Worm (Caenorhabditis elegans) whole organism, late embryonic: Measurements from ENCODE around the gene bir-1.

ENCODE experiments used
- C08G9.2 ChIP-seq: sonication (generic microtip); optimal IDR thresholded peaks from 2 replicates; lab custom pipeline; 2016; ENCODE audit warnings: mild to moderate bottlenecking, missing genetic modification characterization, moderate library complexity, missing compliant biosample characterization
- Y22D7AL.16 ChIP-seq: sonication (generic microtip); optimal IDR thresholded peaks from 2 replicates; lab custom pipeline; 2016; ENCODE audit warnings: missing genetic modification characterization, missing compliant biosample characterization
- ahr-1 ChIP-seq: sonication (generic microtip); optimal IDR thresholded peaks from 2 replicates; lab custom pipeline; 2016; ENCODE audit warnings: missing genetic modification characterization, missing compliant biosample characterization
- ceh-18 ChIP-seq: sonication (generic microtip); optimal IDR thresholded peaks from 2 replicates; lab custom pipeline; 2016; ENCODE audit warnings: missing genetic modification characterization, missing compliant biosample characterization
- ceh-6 ChIP-seq: fragments of 200-800 bp; sonication (Bioruptor generic); optimal IDR thresholded peaks from 2 replicates; lab custom pipeline; 2018; ENCODE audit warnings: mild to moderate bottlenecking, missing genetic modification characterization, missing compliant biosample characterization
- dmd-4 ChIP-seq: sonication (generic microtip); optimal IDR thresholded peaks from 2 replicates; lab custom pipeline; 2016; ENCODE audit warnings: borderline replicate concordance, missing genetic modification characterization, missing compliant biosample characterization
- ets-4 ChIP-seq: sonication (generic microtip); optimal IDR thresholded peaks from 2 replicates; lab custom pipeline; 2016; ENCODE audit warnings: missing genetic modification characterization, missing compliant biosample characterization
- npax-4 ChIP-seq: sonication (generic microtip); optimal IDR thresholded peaks from 2 replicates; lab custom pipeline; 2016; ENCODE audit warnings: missing genetic modification characterization, missing compliant biosample characterization
- pha-4 ChIP-seq: fragments of 150-350 bp; optimal IDR thresholded peaks from 2 replicates; lab custom pipeline; 2018; ENCODE audit warnings: missing biosample characterization, missing genetic modification reagents, missing genetic modification characterization
- rnt-1 ChIP-seq: sonication (generic microtip); optimal IDR thresholded peaks from 2 replicates; lab custom pipeline; 2016; ENCODE audit warnings: missing genetic modification characterization, missing compliant biosample characterization

ce11 chrV:11606424-11606823, 37.9 kb upstream of the bir-1 start, which contains the start of gene idpp-16:
- TF ChIP-seq ahr-1 (tag; lab: Kevin White, UChicago) (no peak), ets-4 (tag; lab: Kevin White, UChicago) (no peak), pha-4 (tag; lab: Kevin White, UChicago) (no peak), Y22D7AL.16 (tag; lab: Kevin White, UChicago) (no peak), rnt-1 (tag; lab: Kevin White, UChicago) (no peak), ceh-18 (no peak), dmd-4 (tag; lab: Kevin White, UChicago) (no peak), C08G9.2 (tag; lab: Kevin White, UChicago) (no peak), ceh-6 (no peak), npax-4 (tag; lab: Kevin White, UChicago) (no peak)
